Worm (Caenorhabditis elegans) whole organism, midembryonic: ENCODE results near the gene T28F12.1.

Experiments
- flt-1 ChIP-seq: fragments of 200-800 bp; sonication (Bioruptor generic); IDR thresholded peaks from 2 replicates; pipeline ENCODE4 v1.3.6; 2022; ENCODE audit warnings: missing genetic modification characterization, missing compliant biosample characterization
- med-1 ChIP-seq: sonication (generic microtip); optimal IDR thresholded peaks from 2 replicates; lab custom pipeline; 2017; ENCODE audit warnings: missing genetic modification characterization, mild to moderate bottlenecking, missing compliant biosample characterization, antibody characterized with exemption, missing genetic modification reagents; ENCODE audit not compliant: insufficient read depth
- tab-1 ChIP-seq: fragments of 200-800 bp; sonication (Bioruptor generic); IDR thresholded peaks from 2 replicates; pipeline ENCODE4 v1.3.6; 2022; ENCODE audit warnings: missing genetic modification characterization, missing compliant biosample characterization

DNA sequence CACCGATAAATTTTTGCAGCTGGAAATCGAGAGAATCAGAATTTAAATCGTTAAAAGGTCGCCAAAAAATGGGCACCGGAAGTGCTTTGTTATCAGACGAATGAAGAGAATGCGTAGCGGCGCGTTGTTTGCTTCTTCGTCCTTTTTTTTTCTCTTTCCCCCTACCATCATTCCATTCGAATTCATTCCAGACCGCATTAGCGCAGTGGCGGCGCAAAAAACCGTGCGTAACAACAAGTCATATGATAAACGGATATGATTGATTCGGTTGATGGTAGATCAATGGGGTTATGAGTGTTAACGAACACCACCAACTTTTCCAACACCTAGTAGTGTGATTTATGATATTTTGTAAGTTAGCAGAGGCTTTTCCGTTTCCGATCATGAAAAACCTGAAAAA lies 10.5 kb downstream of the T28F12.1 start:
- TF ChIP-seq tab-1 (GFP tag; lab: Robert Waterston, UW) (no peak), flt-1 (GFP tag; lab: Robert Waterston, UW) (no peak), med-1 (GFP tag; lab: Kevin White, UChicago) (no peak)
